Fruit fly (Drosophila melanogaster): ENCODE results near the gene Syt7.

Syt7 gene

DNA sequence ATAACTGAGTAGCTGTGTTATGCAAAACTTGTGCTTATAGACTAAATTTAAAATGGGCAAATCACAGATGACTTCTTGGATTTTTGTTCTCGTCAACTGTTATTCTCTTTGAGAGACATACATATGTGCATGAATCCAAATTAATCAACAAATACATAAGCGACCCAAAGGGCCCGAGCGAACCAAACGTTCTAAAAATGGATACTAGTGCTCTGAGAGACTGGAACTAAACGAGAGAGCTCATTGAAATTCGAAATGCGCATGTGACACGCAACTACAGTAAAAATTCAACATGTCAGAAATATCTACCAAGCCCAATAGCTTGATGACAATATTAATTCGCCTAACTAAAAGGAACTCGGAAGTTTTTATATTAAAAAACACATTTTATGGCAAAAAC is 30.0 kb downstream of the Syt7 start, which contains the start of gene NfI:
TSS of gene NfI (minus strand) at position 45 of the 400 bp plus-strand sequence.
- no peak for TF ChIP-seq h (optimal IDR thresholded peaks at IDR 0.05)
- no peak for TF ChIP-seq Myc (optimal IDR thresholded peaks at IDR 0.05)
- TF ChIP-seq Sin3A (optimal IDR thresholded peaks at IDR 0.05), result no peak
- TF ChIP-seq insv (optimal IDR thresholded peaks at IDR 0.05), result no peak
- TF ChIP-seq ttk (optimal IDR thresholded peaks at IDR 0.05), result no peak
- TF ChIP-seq psq (optimal IDR thresholded peaks at IDR 0.05), result no peak

dm6 chr4:274704-275103 is 31.6 kb downstream of the Syt7 start:
- no peak for TF ChIP-seq h (optimal IDR thresholded peaks at IDR 0.05)
- no peak for TF ChIP-seq Myc (optimal IDR thresholded peaks at IDR 0.05)
- TF ChIP-seq ttk (optimal IDR thresholded peaks at IDR 0.05), result no peak
- TF ChIP-seq psq (optimal IDR thresholded peaks at IDR 0.05), result no peak
- no peak for TF ChIP-seq Sin3A (optimal IDR thresholded peaks at IDR 0.05)
- TF ChIP-seq insv (optimal IDR thresholded peaks at IDR 0.05), result no peak

- no peak for TF ChIP-seq insv (optimal IDR thresholded peaks at IDR 0.05)
- no peak for TF ChIP-seq h (optimal IDR thresholded peaks at IDR 0.05)
- no peak for TF ChIP-seq Sin3A (optimal IDR thresholded peaks at IDR 0.05)
- no peak for TF ChIP-seq ttk (optimal IDR thresholded peaks at IDR 0.05)
- TF ChIP-seq psq (optimal IDR thresholded peaks at IDR 0.05), result no peak
- TF ChIP-seq Myc (optimal IDR thresholded peaks at IDR 0.05), result no peak
Observed at dm6 chr4:261484-262070, 44.7 kb downstream of the Syt7 start.

dm6 chr4:254697-255096 is 51.6 kb downstream of the Syt7 start, which contains the start of gene RhoGAP102A:
Gene RhoGAP102A (plus strand): TSS chr4:254997.
- TF ChIP-seq h (optimal IDR thresholded peaks at IDR 0.05) (no peak), Myc (optimal IDR thresholded peaks at IDR 0.05) (no peak), psq (optimal IDR thresholded peaks at IDR 0.05) (no peak), ttk (optimal IDR thresholded peaks at IDR 0.05) (no peak), insv (optimal IDR thresholded peaks at IDR 0.05) (no peak)

dm6 chr4:253176-253575 is 53.1 kb downstream of the Syt7 start, which contains the start of gene dpr7:
Gene dpr7 (minus strand): TSS chr4:253329.
- TF ChIP-seq Sin3A (optimal IDR thresholded peaks at IDR 0.05) (no peak), h (optimal IDR thresholded peaks at IDR 0.05) (no peak), Myc (optimal IDR thresholded peaks at IDR 0.05) (no peak), insv (optimal IDR thresholded peaks at IDR 0.05) (no peak)

- no peak for TF ChIP-seq Myc (optimal IDR thresholded peaks at IDR 0.05)
- TF ChIP-seq h (optimal IDR thresholded peaks at IDR 0.05), result no peak
Observed at dm6 chr4:240850-241249, 65.4 kb downstream of the Syt7 start.

dm6 chr4:238400-238799 is 67.9 kb downstream of the Syt7 start:
- TF ChIP-seq Sin3A (optimal IDR thresholded peaks at IDR 0.05) (no peak), ttk (optimal IDR thresholded peaks at IDR 0.05) (no peak), insv (optimal IDR thresholded peaks at IDR 0.05) (no peak), psq (optimal IDR thresholded peaks at IDR 0.05) (no peak), Myc (optimal IDR thresholded peaks at IDR 0.05) (no peak), h (optimal IDR thresholded peaks at IDR 0.05) (no peak)

- TF ChIP-seq h (optimal IDR thresholded peaks at IDR 0.05), result no peak
- no peak for TF ChIP-seq Sin3A (optimal IDR thresholded peaks at IDR 0.05)
- no peak for TF ChIP-seq ttk (optimal IDR thresholded peaks at IDR 0.05)
- no peak for TF ChIP-seq psq (optimal IDR thresholded peaks at IDR 0.05)
- TF ChIP-seq Myc (optimal IDR thresholded peaks at IDR 0.05), result no peak
- no peak for TF ChIP-seq insv (optimal IDR thresholded peaks at IDR 0.05)
Observed at dm6 chr4:231185-231584, 75.1 kb downstream of the Syt7 start.

dm6 chr4:230430-230829 is 75.9 kb downstream of the Syt7 start, which contains the start of gene CG1674:
Gene CG1674 (plus strand): TSS chr4:230730.
- TF ChIP-seq h (optimal IDR thresholded peaks at IDR 0.05) (no peak), Myc (optimal IDR thresholded peaks at IDR 0.05) (no peak), insv (optimal IDR thresholded peaks at IDR 0.05) (no peak), Sin3A (optimal IDR thresholded peaks at IDR 0.05) (no peak)
